Worm (Caenorhabditis elegans): ENCODE results near the gene srab-23.

- no peak for TF ChIP-seq ccch-3 (GFP tag; optimal IDR thresholded peaks at IDR 0.05)
- TF ChIP-seq D2030.7 (GFP tag; IDR thresholded peaks at IDR 0.05) = no peak
- no peak for TF ChIP-seq mxl-1 (tag; optimal IDR thresholded peaks at IDR 0.05)
- no peak for TF ChIP-seq madf-10 (tag; optimal IDR thresholded peaks at IDR 0.05)
- TF ChIP-seq efl-1 (GFP tag; optimal IDR thresholded peaks at IDR 0.05) = no peak
- TF ChIP-seq egrh-3 (GFP tag; IDR thresholded peaks at IDR 0.05) = no peak
- no peak for TF ChIP-seq snpc-4 (GFP tag; optimal IDR thresholded peaks at IDR 0.05)
- no peak for TF ChIP-seq snpc-4 (tag; optimal IDR thresholded peaks at IDR 0.05)
- TF ChIP-seq bed-2 (GFP tag; IDR thresholded peaks at IDR 0.05) = no peak
- no peak for TF ChIP-seq tbp1 (GFP tag; optimal IDR thresholded peaks at IDR 0.05)
Observed at ce11 chrV:2050136-2050535, 14.7 kb upstream of the srab-23 start, which contains the start of gene comt-4.

Data from whole organism, young adult.